Worm (Caenorhabditis elegans) whole organism, L1 larva: ENCODE results near the gene Y39A1A.9.

ENCODE experiments used
- C04F5.9 ChIP-seq: sonication (generic microtip); optimal IDR thresholded peaks from 2 replicates; lab custom pipeline; 2016; ENCODE audit warnings: missing genetic modification characterization, missing compliant biosample characterization
- C16A3.4 ChIP-seq: fragments of 150-350 bp; optimal IDR thresholded peaks from 2 replicates; lab custom pipeline; 2014; ENCODE audit warnings: missing biosample characterization, missing genetic modification characterization
- C34B4.2 ChIP-seq: sonication (generic microtip); optimal IDR thresholded peaks from 2 replicates; lab custom pipeline; 2017; ENCODE audit warnings: mild to moderate bottlenecking, missing genetic modification characterization, missing compliant biosample characterization
- F16B12.6 ChIP-seq: fragments of 150-350 bp; optimal IDR thresholded peaks from 2 replicates; lab custom pipeline; 2014; ENCODE audit warnings: missing biosample characterization, missing genetic modification characterization
- Y116A8C.19 ChIP-seq: sonication (generic microtip); optimal IDR thresholded peaks from 2 replicates; lab custom pipeline; 2016; ENCODE audit warnings: missing compliant biosample characterization, missing genetic modification characterization, borderline replicate concordance
- aha-1 ChIP-seq: fragments of 150-350 bp; optimal IDR thresholded peaks from 2 replicates; lab custom pipeline; 2014; ENCODE audit warnings: missing biosample characterization, missing genetic modification characterization
- alr-1 ChIP-seq: fragments of 200-800 bp; sonication (Bioruptor generic); optimal IDR thresholded peaks from 2 replicates; lab custom pipeline; 2018; ENCODE audit warnings: borderline replicate concordance, mild to moderate bottlenecking, missing genetic modification characterization, missing compliant biosample characterization
- ama-1 ChIP-seq: fragments of 150-350 bp; optimal IDR thresholded peaks from 2 replicates; lab custom pipeline; 2014
- ceh-63 ChIP-seq: fragments of 200-800 bp; sonication (Bioruptor generic); optimal IDR thresholded peaks from 2 replicates; lab custom pipeline; 2018; ENCODE audit warnings: mild to moderate bottlenecking, missing genetic modification characterization, missing compliant biosample characterization
- ceh-8 ChIP-seq: fragments of 200-800 bp; sonication (Bioruptor generic); optimal IDR thresholded peaks from 2 replicates; lab custom pipeline; 2018; ENCODE audit warnings: mild to moderate bottlenecking, missing genetic modification characterization, moderate library complexity, missing compliant biosample characterization
- ceh-82 ChIP-seq, 3 experiments: fragments of 150-350 bp in 1 of 3; sonication (generic microtip) in 2 of 3; optimal IDR thresholded peaks; 2 replicates each; lab custom pipeline; 2014 to 2017; ENCODE audit warnings: missing biosample characterization in 3 of 3, missing genetic modification characterization in 3 of 3
- ceh-90 ChIP-seq: sonication (generic microtip); optimal IDR thresholded peaks from 2 replicates; lab custom pipeline; 2016; ENCODE audit warnings: missing genetic modification characterization, missing compliant biosample characterization
- ces-1 ChIP-seq: fragments of 150-350 bp; optimal IDR thresholded peaks from 2 replicates; lab custom pipeline; 2014; ENCODE audit warnings: missing biosample characterization, missing genetic modification reagents, missing genetic modification characterization
- dpl-1 ChIP-seq, 3 experiments: fragments of 150-350 bp in 2 of 3; sonication (generic microtip) in 1 of 3; optimal IDR thresholded peaks; 2 replicates each; lab custom pipeline; 2014 to 2017; ENCODE audit warnings: missing biosample characterization in 3 of 3, missing genetic modification characterization in 3 of 3, missing genetic modification reagents in 3 of 3
- dsc-1 ChIP-seq: sonication (generic microtip); optimal IDR thresholded peaks from 2 replicates; lab custom pipeline; 2016; ENCODE audit warnings: mild to moderate bottlenecking, missing genetic modification characterization, missing compliant biosample characterization
- efl-1 ChIP-seq, 4 experiments: fragments of 150-350 bp; optimal IDR thresholded peaks in 3 of 4; peaks in 1 of 4; 1 replicate in 1 of 4; 2 replicates in 3 of 4; lab custom pipeline; 2014; ENCODE audit warnings: missing biosample characterization in 2 of 4, missing genetic modification characterization in 2 of 4, missing genetic modification reagents in 2 of 4
- egl-13 ChIP-seq: sonication (generic microtip); optimal IDR thresholded peaks from 2 replicates; lab custom pipeline; 2016; ENCODE audit warnings: missing genotype, missing genetic modification reagents, missing genetic modification characterization, missing compliant biosample characterization
- egl-27 ChIP-seq, 2 experiments: fragments of 150-350 bp in 1 of 2; sonication (generic microtip); optimal IDR thresholded peaks; 3 replicates each; lab custom pipeline; 2017 to 2018; ENCODE audit warnings: missing biosample characterization in 2 of 2, missing genetic modification characterization in 2 of 2, missing genetic modification reagents in 2 of 2
- elt-2 ChIP-seq: sonication (generic microtip); optimal IDR thresholded peaks from 2 replicates; lab custom pipeline; 2016; ENCODE audit warnings: missing genetic modification characterization, mild to moderate bottlenecking, inconsistent platforms, missing compliant biosample characterization, missing genetic modification reagents
- ets-5 ChIP-seq: fragments of 200-800 bp; sonication (Bioruptor generic); IDR thresholded peaks from 2 replicates; pipeline ENCODE4 v1.3.6; 2022; ENCODE audit warnings: missing genetic modification characterization, missing compliant biosample characterization
- fkh-10 ChIP-seq: sonication (generic microtip); optimal IDR thresholded peaks from 2 replicates; lab custom pipeline; 2017; ENCODE audit warnings: missing biosample characterization, missing genetic modification reagents, missing genetic modification characterization
- fkh-8 ChIP-seq: sonication (generic microtip); optimal IDR thresholded peaks from 2 replicates; lab custom pipeline; 2016; ENCODE audit warnings: mild to moderate bottlenecking, missing genetic modification characterization, missing compliant biosample characterization
- hpl-2 ChIP-seq: fragments of 150-350 bp; optimal IDR thresholded peaks from 2 replicates; lab custom pipeline; 2014; ENCODE audit warnings: missing biosample characterization, missing genetic modification reagents, missing genetic modification characterization
- isw-1 ChIP-seq: fragments of 200-800 bp; sonication (Bioruptor generic); IDR thresholded peaks from 2 replicates; pipeline ENCODE4 v1.3.6; 2022; ENCODE audit warnings: missing genetic modification characterization, missing compliant biosample characterization
- jun-1 ChIP-seq: fragments of 150-350 bp; optimal IDR thresholded peaks from 2 replicates; lab custom pipeline; 2014; ENCODE audit warnings: missing biosample characterization, missing genetic modification reagents, missing genetic modification characterization
- lin-35 ChIP-seq, 2 experiments: fragments of 150-350 bp; optimal IDR thresholded peaks; 2 replicates each; lab custom pipeline; 2014; ENCODE audit warnings: missing biosample characterization in 2 of 2, missing genetic modification characterization in 2 of 2, missing genetic modification reagents in 2 of 2
- lsy-2 ChIP-seq, 2 experiments: fragments of 150-350 bp; optimal IDR thresholded peaks; 2 replicates each; lab custom pipeline; 2014; ENCODE audit warnings: missing biosample characterization in 2 of 2, missing genetic modification characterization in 2 of 2
- mab-9 ChIP-seq: fragments of 200-800 bp; sonication (Bioruptor generic); IDR thresholded peaks from 2 replicates; pipeline ENCODE4 v1.3.6; 2022; ENCODE audit warnings: missing genetic modification reagents, missing genetic modification characterization, missing compliant biosample characterization
- mdl-1 ChIP-seq, 2 experiments: fragments of 150-350 bp; optimal IDR thresholded peaks; 2 replicates each; lab custom pipeline; 2014 to 2017; ENCODE audit warnings: missing biosample characterization in 2 of 2, missing genetic modification characterization in 2 of 2, inconsistent platforms in 1 of 2
- mep-1 ChIP-seq: fragments of 150-350 bp; optimal IDR thresholded peaks from 2 replicates; lab custom pipeline; 2014; ENCODE audit warnings: missing biosample characterization, missing genetic modification characterization
- nhr-19 ChIP-seq: fragments of 200-800 bp; sonication (Bioruptor generic); conservative IDR thresholded peaks from 2 replicates; pipeline ENCODE4 v1.3.6; 2022; ENCODE audit warnings: missing genetic modification characterization, missing compliant biosample characterization
- nhr-20 ChIP-seq: sonication (generic microtip); optimal IDR thresholded peaks from 2 replicates; lab custom pipeline; 2016; ENCODE audit warnings: mild to moderate bottlenecking, missing genetic modification characterization, missing compliant biosample characterization
- nhr-237 ChIP-seq: fragments of 150-350 bp; optimal IDR thresholded peaks from 2 replicates; lab custom pipeline; 2014; ENCODE audit warnings: missing biosample characterization, missing genetic modification characterization
- nhr-47 ChIP-seq: sonication (generic microtip); optimal IDR thresholded peaks from 2 replicates; lab custom pipeline; 2016; ENCODE audit warnings: mild to moderate bottlenecking, missing genetic modification characterization, moderate library complexity, missing compliant biosample characterization
- nhr-71 ChIP-seq: sonication (generic microtip); optimal IDR thresholded peaks from 2 replicates; lab custom pipeline; 2016; ENCODE audit warnings: mild to moderate bottlenecking, missing genetic modification characterization, moderate library complexity, missing compliant biosample characterization
- nhr-77 ChIP-seq: fragments of 150-350 bp; optimal IDR thresholded peaks from 2 replicates; lab custom pipeline; 2014; ENCODE audit warnings: missing biosample characterization, missing genetic modification characterization
- nhr-84 ChIP-seq: sonication (generic microtip); optimal IDR thresholded peaks from 2 replicates; lab custom pipeline; 2017; ENCODE audit warnings: missing biosample characterization, missing genetic modification characterization
- nhr-85 ChIP-seq: sonication (generic microtip); peaks from one replicate; lab custom pipeline; 2016; ENCODE audit warnings: missing genetic modification characterization, inconsistent platforms, missing compliant biosample characterization
- nhr-90 ChIP-seq: sonication (generic microtip); optimal IDR thresholded peaks from 2 replicates; lab custom pipeline; 2016; ENCODE audit warnings: mild to moderate bottlenecking, missing genetic modification characterization, missing compliant biosample characterization; ENCODE audit not compliant: poor library complexity
- pqm-1 ChIP-seq: sonication (generic microtip); optimal IDR thresholded peaks from 3 replicates; lab custom pipeline; 2017; ENCODE audit warnings: missing biosample characterization, missing genetic modification characterization
- rnt-1 ChIP-seq: sonication (generic microtip); optimal IDR thresholded peaks from 2 replicates; lab custom pipeline; 2016; ENCODE audit warnings: mild to moderate bottlenecking, missing genetic modification characterization, moderate library complexity, missing compliant biosample characterization
- snpc-4 ChIP-seq: fragments of 150-350 bp; optimal IDR thresholded peaks from 2 replicates; lab custom pipeline; 2014; ENCODE audit warnings: missing biosample characterization, missing genetic modification characterization
- snu-23 ChIP-seq: sonication (generic microtip); optimal IDR thresholded peaks from 2 replicates; lab custom pipeline; 2016; ENCODE audit warnings: missing genetic modification characterization, missing compliant biosample characterization
- sup-37 ChIP-seq: fragments of 200-800 bp; sonication (Bioruptor generic); optimal IDR thresholded peaks from 2 replicates; lab custom pipeline; 2018; ENCODE audit warnings: mild to moderate bottlenecking, missing genetic modification characterization, missing compliant biosample characterization
- tlp-1 ChIP-seq: fragments of 150-350 bp; optimal IDR thresholded peaks from 2 replicates; lab custom pipeline; 2014; ENCODE audit warnings: missing biosample characterization, missing genetic modification characterization
- unc-130 ChIP-seq: fragments of 150-350 bp; optimal IDR thresholded peaks from 2 replicates; lab custom pipeline; 2017; ENCODE audit warnings: missing biosample characterization, missing genetic modification characterization, inconsistent platforms
- unc-30 ChIP-seq: sonication (generic microtip); optimal IDR thresholded peaks from 2 replicates; lab custom pipeline; 2017; ENCODE audit warnings: missing biosample characterization, missing genetic modification characterization
- unc-86 ChIP-seq: sonication (generic microtip); optimal IDR thresholded peaks from 2 replicates; lab custom pipeline; 2016; ENCODE audit warnings: missing genetic modification characterization, missing compliant biosample characterization
- vab-15 ChIP-seq: sonication (generic microtip); optimal IDR thresholded peaks from 2 replicates; lab custom pipeline; 2017; ENCODE audit warnings: missing genotype, mild to moderate bottlenecking, missing genetic modification characterization, missing compliant biosample characterization
- xbp-1 ChIP-seq: sonication (generic microtip); optimal IDR thresholded peaks from 2 replicates; lab custom pipeline; 2016; ENCODE audit warnings: missing genetic modification characterization, missing compliant biosample characterization
- zag-1 ChIP-seq: fragments of 150-350 bp; optimal IDR thresholded peaks from 2 replicates; lab custom pipeline; 2014; ENCODE audit warnings: missing biosample characterization, missing genetic modification characterization
- zip-4 ChIP-seq: fragments of 200-800 bp; sonication (Bioruptor generic); optimal IDR thresholded peaks from 2 replicates; lab custom pipeline; 2018; ENCODE audit warnings: mild to moderate bottlenecking, missing genetic modification characterization, moderate library complexity, missing compliant biosample characterization

Gene Y39A1A.9

ce11 chrIII:10634034-10634433 is 733 bp upstream of the Y39A1A.9 start (continued):
- TF ChIP-seq ceh-90 (tag; lab: Kevin White, UChicago) (no peak), lsy-2 (tag; optimal IDR thresholded peaks at IDR 0.05; lab: Kevin White, UChicago) (peak; percentile 84 to 85), unc-86 (tag; lab: Kevin White, UChicago) (peak; percentile 91), dpl-1 (GFP tag; optimal IDR thresholded peaks at IDR 0.05; lab: Kevin White, UChicago) (peak; percentile 51 to 70 (median 58)), ets-5 (GFP tag; lab: Robert Waterston, UW) (no peak), efl-1 (optimal IDR thresholded peaks at IDR 0.05; lab: Kevin White, UChicago) (peak; percentile 75 to 82), efl-1 (GFP tag; optimal IDR thresholded peaks at IDR 0.05 in 1 of 2; lab: Kevin White, UChicago) (peak in 1 of 2 experiments; percentile 61), pqm-1 (tag; lab: Kevin White, UChicago) (peak; percentile 7), fkh-8 (tag; lab: Kevin White, UChicago) (peak; percentile 96), isw-1 (peak; percentile 68), mdl-1 (tag; optimal IDR thresholded peaks at IDR 0.05; lab: Kevin White, UChicago) (peak in 1 of 2 experiments; percentile 80), xbp-1 (tag; lab: Kevin White, UChicago) (peak; percentile 86), lin-35 (GFP tag; optimal IDR thresholded peaks at IDR 0.05; lab: Kevin White, UChicago) (peak; percentile 68 to 71), nhr-85 (tag; lab: Kevin White, UChicago) (peak; percentile 96), snu-23 (GFP tag; lab: Kevin White, UChicago) (peak; percentile 86), snpc-4 (tag; lab: Kevin White, UChicago) (peak; percentile 77), nhr-71 (tag; lab: Kevin White, UChicago) (peak; percentile 94), C16A3.4 (tag; lab: Kevin White, UChicago) (peak; percentile 78), nhr-237 (tag; lab: Kevin White, UChicago) (peak; percentile 7), egl-27 (tag; optimal IDR thresholded peaks at IDR 0.05; lab: Kevin White, UChicago) (peak; percentile 60 to 75), ama-1 (lab: Kevin White, UChicago) (no peak), rnt-1 (tag; lab: Kevin White, UChicago) (peak; percentile 88), jun-1 (tag; lab: Kevin White, UChicago) (peak; percentile 87), C04F5.9 (tag; lab: Kevin White, UChicago) (peak; percentile 54), nhr-77 (tag; lab: Kevin White, UChicago) (peak; percentile 74), egl-13 (tag; lab: Kevin White, UChicago) (peak; percentile 89), C34B4.2 (tag; lab: Kevin White, UChicago) (no peak), nhr-20 (peak; percentile 87), fkh-10 (peak; percentile 75), tlp-1 (tag; lab: Kevin White, UChicago) (no peak), aha-1 (tag; lab: Kevin White, UChicago) (peak; percentile 91), mab-9 (peak; percentile 74), dsc-1 (peak; percentile 79), zag-1 (tag; lab: Kevin White, UChicago) (no peak), ceh-8 (GFP tag; lab: Kevin White, UChicago) (peak; percentile 98), nhr-47 (peak; percentile 92), ces-1 (no peak), unc-130 (tag; lab: Kevin White, UChicago) (no peak), F16B12.6 (tag; lab: Kevin White, UChicago) (peak; percentile 64), ceh-63 (GFP tag; lab: Kevin White, UChicago) (no peak), unc-30 (tag; lab: Kevin White, UChicago) (peak; percentile 36), vab-15 (tag; lab: Kevin White, UChicago) (no peak), elt-2 (tag; lab: Kevin White, UChicago) (peak; percentile 67), Y116A8C.19 (no peak), alr-1 (tag; lab: Kevin White, UChicago) (no peak), ceh-82 (tag; optimal IDR thresholded peaks at IDR 0.05; lab: Kevin White, UChicago) (peak; percentile 64 to 97 (median 89)), mep-1 (peak; percentile 58), nhr-84 (tag; lab: Kevin White, UChicago) (no peak), nhr-19 (GFP tag; lab: Robert Waterston, UW) (peak; percentile 83), hpl-2 (GFP tag; lab: Kevin White, UChicago) (no peak), zip-4 (GFP tag; lab: Kevin White, UChicago) (peak; percentile 72), nhr-90 (tag; lab: Kevin White, UChicago) (peak; percentile 89), sup-37 (peak; percentile 51)
